Worm (Caenorhabditis elegans) whole organism, early embryonic: Measurements from ENCODE around the gene E02A10.4.

Source experiments
- B0310.2 ChIP-seq: sonication (generic microtip); optimal IDR thresholded peaks from 2 replicates; lab custom pipeline; 2016; ENCODE audit warnings: mild to moderate bottlenecking, missing genetic modification characterization, missing compliant biosample characterization
- F13C5.2 ChIP-seq: sonication (generic microtip); optimal IDR thresholded peaks from 2 replicates; lab custom pipeline; 2017; ENCODE audit warnings: mild to moderate bottlenecking, missing genetic modification characterization, inconsistent platforms, missing compliant biosample characterization
- aly-1 ChIP-seq: sonication (generic microtip); optimal IDR thresholded peaks from 2 replicates; lab custom pipeline; 2016; ENCODE audit warnings: missing genetic modification characterization, missing compliant biosample characterization
- ama-1 ChIP-seq: fragments of 150-350 bp; optimal IDR thresholded peaks from 2 replicates; lab custom pipeline; 2014
- ceh-13 ChIP-seq: fragments of 200-800 bp; sonication (Bioruptor generic); optimal IDR thresholded peaks from 2 replicates; lab custom pipeline; 2018; ENCODE audit warnings: mild to moderate bottlenecking, missing genetic modification characterization, missing compliant biosample characterization
- ceh-36 ChIP-seq: sonication (generic microtip); optimal IDR thresholded peaks from 2 replicates; lab custom pipeline; 2016; ENCODE audit warnings: missing genetic modification characterization, inconsistent platforms, missing compliant biosample characterization
- ets-7 ChIP-seq: sonication (generic microtip); optimal IDR thresholded peaks from 2 replicates; lab custom pipeline; 2016; ENCODE audit warnings: missing genotype, missing genetic modification characterization, missing compliant biosample characterization
- flt-1 ChIP-seq: fragments of 200-800 bp; sonication (Bioruptor generic); IDR thresholded peaks from 2 replicates; pipeline ENCODE4 v1.3.6; 2022; ENCODE audit warnings: missing genetic modification characterization, missing compliant biosample characterization
- hmbx-1 ChIP-seq: sonication (generic microtip); optimal IDR thresholded peaks from 2 replicates; lab custom pipeline; 2016; ENCODE audit warnings: mild to moderate bottlenecking, missing genetic modification characterization, missing compliant biosample characterization
- hmg-4 ChIP-seq: fragments of 200-800 bp; sonication (Bioruptor generic); optimal IDR thresholded peaks from 2 replicates; lab custom pipeline; 2018; ENCODE audit warnings: mild to moderate bottlenecking, missing genetic modification characterization, missing compliant biosample characterization
- hnd-1 ChIP-seq: sonication (generic microtip); optimal IDR thresholded peaks from 2 replicates; lab custom pipeline; 2016; ENCODE audit warnings: missing genetic modification characterization, missing compliant biosample characterization
- pes-1 ChIP-seq: fragments of 200-800 bp; sonication (Bioruptor generic); IDR thresholded peaks from 2 replicates; pipeline ENCODE4 v1.3.6; 2022; ENCODE audit warnings: missing genetic modification reagents, missing genetic modification characterization, missing compliant biosample characterization
- scrt-1 ChIP-seq: fragments of 200-800 bp; sonication (Bioruptor generic); IDR thresholded peaks from 2 replicates; pipeline ENCODE4 v1.3.6; 2022; ENCODE audit warnings: missing genetic modification characterization, missing compliant biosample characterization
- sea-1 ChIP-seq: fragments of 200-800 bp; sonication (Bioruptor generic); conservative IDR thresholded peaks from 2 replicates; pipeline ENCODE4 v1.3.6; 2022; ENCODE audit warnings: missing genetic modification characterization, missing compliant biosample characterization
- tbx-11 ChIP-seq: fragments of 200-800 bp; sonication (Bioruptor generic); IDR thresholded peaks from 2 replicates; pipeline ENCODE4 v1.3.6; 2022; ENCODE audit warnings: missing genetic modification characterization, missing compliant biosample characterization
- tbx-37 ChIP-seq: fragments of 200-800 bp; sonication (Bioruptor generic); conservative IDR thresholded peaks from 2 replicates; pipeline ENCODE4 v1.3.6; 2022; ENCODE audit warnings: missing genetic modification reagents, missing genetic modification characterization, missing compliant biosample characterization
- tra-4 ChIP-seq: sonication (generic microtip); optimal IDR thresholded peaks from 2 replicates; lab custom pipeline; 2017; ENCODE audit warnings: missing genetic modification characterization, missing compliant biosample characterization

Gene E02A10.4

DNA sequence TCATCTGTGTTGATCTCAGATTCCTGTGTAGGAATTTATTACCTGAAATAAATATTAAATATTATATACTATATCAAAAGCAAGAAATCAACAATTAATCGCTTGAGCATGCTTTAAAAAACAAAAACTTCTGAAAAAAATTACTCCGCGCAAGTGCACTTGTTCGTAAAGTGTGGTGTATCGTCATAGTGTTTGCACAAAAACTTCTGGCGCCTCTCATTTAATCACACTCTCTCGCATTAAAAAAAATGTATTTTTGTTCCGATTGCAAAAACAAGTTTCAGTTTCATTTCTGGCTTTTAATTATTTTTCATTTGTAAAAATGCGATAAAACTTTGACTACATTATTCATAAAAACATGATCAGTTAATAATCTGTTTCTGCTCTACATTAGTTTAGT, 31.4 kb upstream of the E02A10.4 start, which contains the start of the genes C14C10.10 and ril-2:
Gene C14C10.10 (minus strand): TSS at position 19 of the 400 bp plus-strand sequence.
Gene ril-2 (minus strand): TSS at position 48 of the 400 bp plus-strand sequence.
- TF ChIP-seq pes-1 (no peak), scrt-1 (GFP tag; lab: Robert Waterston, UW) (no peak), tbx-37 (no peak), hmbx-1 (no peak), tra-4 (tag; lab: Kevin White, UChicago) (no peak), ceh-13 (GFP tag; lab: Kevin White, UChicago) (no peak), hnd-1 (tag; lab: Kevin White, UChicago) (no peak), ets-7 (no peak), tbx-11 (GFP tag; lab: Robert Waterston, UW) (no peak), F13C5.2 (tag; lab: Kevin White, UChicago) (no peak), B0310.2 (tag; lab: Kevin White, UChicago) (no peak), hmg-4 (GFP tag; lab: Kevin White, UChicago) (no peak), flt-1 (no peak), sea-1 (GFP tag; lab: Robert Waterston, UW) (no peak), ceh-36 (tag; lab: Kevin White, UChicago) (no peak), aly-1 (tag; lab: Kevin White, UChicago) (no peak), ama-1 (lab: Kevin White, UChicago) (no peak)

DNA sequence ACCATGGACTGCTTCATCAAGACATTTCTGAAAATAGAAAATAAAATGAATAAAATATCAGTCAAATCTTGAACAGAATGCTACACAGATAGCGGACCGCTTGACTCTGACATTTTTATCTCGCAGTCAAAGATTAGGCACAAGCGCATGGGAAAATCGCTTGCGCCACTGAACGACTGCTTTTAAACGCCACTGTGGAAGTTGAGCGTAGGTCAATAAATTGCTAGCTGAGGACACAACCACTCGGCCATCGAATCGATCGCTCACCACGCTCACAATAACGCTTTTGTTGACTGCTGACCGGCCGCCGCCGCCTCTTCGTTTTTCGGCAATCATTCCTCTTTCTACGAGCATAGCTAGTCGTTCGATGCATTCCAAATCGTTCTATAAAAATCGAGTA, 29.0 kb upstream of the E02A10.4 start:
- peak; percentile 43 for TF ChIP-seq hmbx-1
- peak; percentile 30 for TF ChIP-seq hnd-1 (tag; lab: Kevin White, UChicago)
- peak; percentile 85 for TF ChIP-seq F13C5.2 (tag; lab: Kevin White, UChicago)
- peak; percentile 90 for TF ChIP-seq hmg-4 (GFP tag; lab: Kevin White, UChicago)
- TF ChIP-seq tbx-37 = peak; percentile 47
- TF ChIP-seq ceh-36 (tag; lab: Kevin White, UChicago) = peak; percentile 45
- no peak for TF ChIP-seq ama-1 (lab: Kevin White, UChicago)
- peak; percentile 65 for TF ChIP-seq tra-4 (tag; lab: Kevin White, UChicago)
- peak; percentile 62 for TF ChIP-seq ceh-13 (GFP tag; lab: Kevin White, UChicago)
- TF ChIP-seq ets-7 = peak; percentile 19
- peak; percentile 77 for TF ChIP-seq sea-1 (GFP tag; lab: Robert Waterston, UW)
- peak; percentile 76 for TF ChIP-seq flt-1
- no peak; the same call in 1 of the 2 replicates for TF ChIP-seq pes-1
- peak; percentile 80 for TF ChIP-seq aly-1 (tag; lab: Kevin White, UChicago)
- peak; percentile 71 for TF ChIP-seq scrt-1 (GFP tag; lab: Robert Waterston, UW)
- TF ChIP-seq B0310.2 (tag; lab: Kevin White, UChicago) = peak; percentile 42
- TF ChIP-seq tbx-11 (GFP tag; lab: Robert Waterston, UW) = no peak

DNA sequence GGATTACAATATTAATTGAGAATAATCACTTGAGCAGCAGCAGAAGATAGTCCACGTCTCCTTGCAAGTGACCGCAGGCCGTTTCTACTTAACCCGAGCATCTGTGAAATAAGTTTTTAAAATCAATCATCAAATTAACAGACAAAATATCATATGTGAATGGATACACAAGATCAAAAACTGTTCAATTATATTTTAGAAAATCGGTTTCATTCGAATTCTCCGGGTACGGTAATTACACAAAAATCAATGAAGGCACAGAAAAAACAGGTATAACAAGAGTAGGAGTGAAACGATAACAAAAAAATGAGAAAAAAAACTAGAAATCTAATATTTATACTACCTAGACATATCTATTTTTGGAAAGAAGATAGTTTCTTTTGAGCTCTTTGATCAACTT, 28.4 kb upstream of the E02A10.4 start, which contains the start of gene mma-1:
Gene mma-1 (minus strand): TSS at position 101 of the 400 bp plus-strand sequence.
- TF ChIP-seq ama-1 (lab: Kevin White, UChicago) (no peak), scrt-1 (GFP tag; lab: Robert Waterston, UW) (no peak), B0310.2 (tag; lab: Kevin White, UChicago) (no peak), pes-1 (no peak), hnd-1 (tag; lab: Kevin White, UChicago) (no peak), ceh-36 (tag; lab: Kevin White, UChicago) (no peak), ets-7 (no peak), F13C5.2 (tag; lab: Kevin White, UChicago) (no peak), ceh-13 (GFP tag; lab: Kevin White, UChicago) (no peak), hmbx-1 (no peak), tbx-11 (GFP tag; lab: Robert Waterston, UW) (no peak), aly-1 (tag; lab: Kevin White, UChicago) (no peak), tbx-37 (no peak), flt-1 (no peak)

DNA sequence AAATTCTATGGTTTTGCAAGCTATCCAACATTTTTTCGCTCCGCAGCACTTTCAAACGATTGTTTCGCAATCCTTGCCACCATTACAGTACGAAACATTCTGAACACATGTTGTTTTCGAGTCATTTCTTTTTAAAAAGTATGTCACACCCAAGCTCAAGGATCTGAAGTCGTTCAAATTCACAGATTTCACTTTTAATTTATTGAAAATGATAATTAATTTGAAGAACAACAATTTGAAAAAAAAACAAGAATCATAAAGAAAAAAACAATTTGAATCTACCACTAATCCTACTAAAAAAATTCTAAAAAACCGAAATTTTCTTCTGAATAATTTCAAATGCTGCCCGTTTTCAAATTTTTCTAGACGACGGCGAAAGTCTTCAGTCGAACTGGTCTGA, 24.6 kb upstream of the E02A10.4 start, which contains the start of gene C14C10.2:
Gene C14C10.2 (minus strand): TSS at position 101 of the 400 bp plus-strand sequence.
- TF ChIP-seq tra-4 (tag; lab: Kevin White, UChicago) = no peak
- no peak for TF ChIP-seq ets-7
- TF ChIP-seq tbx-37 = no peak
- no peak for TF ChIP-seq scrt-1 (GFP tag; lab: Robert Waterston, UW)
- no peak for TF ChIP-seq flt-1
- TF ChIP-seq hmbx-1 = no peak

DNA sequence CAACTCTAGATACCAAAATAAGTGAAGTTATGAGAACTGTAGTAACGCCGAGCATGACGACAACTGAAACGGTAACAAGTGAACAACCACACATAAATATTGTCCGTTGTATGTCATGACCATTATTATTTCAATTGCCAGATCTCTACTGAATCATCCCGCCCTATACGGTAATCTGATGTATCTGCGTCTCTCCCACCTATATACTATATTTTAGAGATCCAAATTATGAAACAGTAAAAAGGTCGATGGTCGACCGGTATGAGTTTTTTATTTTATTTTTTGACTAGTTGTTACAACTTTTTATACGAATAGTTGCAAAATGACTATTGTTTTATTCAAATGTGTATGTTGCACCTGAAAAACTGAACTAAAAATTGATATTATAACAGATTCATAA, 22.9 kb upstream of the E02A10.4 start, which contains the start of gene ttr-43:
Gene ttr-43 (minus strand): TSS at position 101 of the 400 bp plus-strand sequence.
- TF ChIP-seq ama-1 (lab: Kevin White, UChicago) (no peak), ets-7 (no peak), flt-1 (no peak), pes-1 (no peak), sea-1 (GFP tag; lab: Robert Waterston, UW) (no peak), tbx-11 (GFP tag; lab: Robert Waterston, UW) (no peak), tra-4 (tag; lab: Kevin White, UChicago) (no peak)

DNA sequence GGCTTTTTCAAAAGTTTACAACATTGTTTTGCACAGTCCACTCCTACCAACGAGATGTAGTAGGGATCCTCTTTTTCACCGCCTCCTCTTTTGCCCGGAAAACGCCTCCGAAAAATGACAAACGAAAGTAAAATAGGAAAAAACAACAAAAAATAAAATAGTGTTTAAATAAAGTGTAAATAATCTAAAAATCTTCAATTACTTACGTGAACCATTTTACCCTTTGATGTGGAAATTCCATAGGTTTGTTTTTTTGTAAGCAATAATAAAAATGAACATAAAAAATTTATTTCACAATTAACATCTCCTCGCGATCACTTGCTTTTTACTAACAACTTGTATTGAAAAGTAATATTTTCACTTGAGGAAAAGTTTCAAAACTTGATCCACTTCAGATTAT, 20.3 kb upstream of the E02A10.4 start, which contains the start of gene C14C10.1:
Gene C14C10.1 (plus strand): TSS at position 301 of the 400 bp plus-strand sequence.
- TF ChIP-seq ceh-13 (GFP tag; lab: Kevin White, UChicago) = no peak
- TF ChIP-seq ceh-36 (tag; lab: Kevin White, UChicago) = no peak
- no peak for TF ChIP-seq pes-1
- no peak for TF ChIP-seq hnd-1 (tag; lab: Kevin White, UChicago)
- no peak for TF ChIP-seq ets-7
- TF ChIP-seq F13C5.2 (tag; lab: Kevin White, UChicago) = no peak
- TF ChIP-seq hmg-4 (GFP tag; lab: Kevin White, UChicago) = no peak

DNA sequence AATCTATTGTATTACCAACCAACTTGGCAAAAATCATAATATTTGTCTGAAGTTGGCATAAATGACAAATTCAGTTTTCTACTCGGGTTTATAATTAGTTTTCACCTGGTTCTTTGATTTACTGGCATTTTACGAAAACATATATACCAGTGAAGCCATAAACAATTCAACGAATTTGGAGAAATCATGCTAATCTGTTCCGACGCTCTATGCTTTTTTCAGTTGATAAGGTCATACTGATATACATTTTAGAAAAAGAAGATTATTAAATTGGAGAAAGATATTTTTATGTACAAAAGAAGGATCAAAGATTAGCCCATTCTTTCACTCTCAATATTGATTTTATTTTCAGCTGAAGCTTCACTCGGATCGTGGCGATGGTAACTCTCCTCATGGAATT, 19.0 kb upstream of the E02A10.4 start:
- TF ChIP-seq ceh-13 (GFP tag; lab: Kevin White, UChicago) = no peak
- TF ChIP-seq sea-1 (GFP tag; lab: Robert Waterston, UW) = no peak
- no peak for TF ChIP-seq ceh-36 (tag; lab: Kevin White, UChicago)
- no peak for TF ChIP-seq tra-4 (tag; lab: Kevin White, UChicago)
- no peak for TF ChIP-seq ama-1 (lab: Kevin White, UChicago)
- no peak for TF ChIP-seq flt-1
- TF ChIP-seq scrt-1 (GFP tag; lab: Robert Waterston, UW) = no peak
- no peak for TF ChIP-seq ets-7
- TF ChIP-seq tbx-37 = no peak
- TF ChIP-seq hmg-4 (GFP tag; lab: Kevin White, UChicago) = no peak
- no peak for TF ChIP-seq pes-1
- TF ChIP-seq tbx-11 (GFP tag; lab: Robert Waterston, UW) = no peak
- no peak for TF ChIP-seq B0310.2 (tag; lab: Kevin White, UChicago)
- TF ChIP-seq hmbx-1 = no peak
- no peak for TF ChIP-seq hnd-1 (tag; lab: Kevin White, UChicago)
- no peak for TF ChIP-seq aly-1 (tag; lab: Kevin White, UChicago)
- TF ChIP-seq F13C5.2 (tag; lab: Kevin White, UChicago) = no peak
